Fruit fly (Drosophila melanogaster): ENCODE measurements around the gene Gba1b.

Gba1b gene

dm6 chr3R:23669401-23670216 lies 35.0 kb upstream of the Gba1b start, which contains the start of gene CG31145 (continued):
- TF ChIP-seq Sry-β (GFP tag; optimal IDR thresholded peaks at IDR 0.05) = peak; percentile 73
- peak; percentile 100 for TF ChIP-seq CoRest (tag; optimal IDR thresholded peaks at IDR 0.05)
- TF ChIP-seq gcm (GFP tag; optimal IDR thresholded peaks at IDR 0.05) = peak; percentile 99
- peak; percentile 100 for TF ChIP-seq Fer1 (GFP tag; optimal IDR thresholded peaks at IDR 0.05)
- peak; percentile 98 for TF ChIP-seq twi (tag; optimal IDR thresholded peaks at IDR 0.05)
- TF ChIP-seq bbx (GFP tag; IDR thresholded peaks at IDR 0.05; ENCODE audit: partially characterized antibody) = peak; percentile 62; the same call in 1 of the 2 replicates
- peak; percentile 100 for TF ChIP-seq Hsf (GFP tag; optimal IDR thresholded peaks at IDR 0.05)
- TF ChIP-seq CG30403 (GFP tag; optimal IDR thresholded peaks at IDR 0.05) = peak; percentile 100
- no peak for TF ChIP-seq pita (GFP tag; optimal IDR thresholded peaks at IDR 0.05)
- TF ChIP-seq Myb (GFP tag; optimal IDR thresholded peaks at IDR 0.05) = peak; percentile 96
- TF ChIP-seq croc (GFP tag; conservative IDR thresholded peaks at IDR 0.05) = peak; percentile 99
- no peak for TF ChIP-seq vnd (GFP tag; IDR thresholded peaks at IDR 0.05; ENCODE audit: partially characterized antibody)
- TF ChIP-seq CG16813 (GFP tag; IDR thresholded peaks at IDR 0.05; ENCODE audit: partially characterized antibody) = 0 out of 3 replicates have a peak, but pooled peaks have one; percentile 24
- peak; percentile 92 for TF ChIP-seq CkIIα-i1 (GFP tag; IDR thresholded peaks at IDR 0.05)
- TF ChIP-seq br (optimal IDR thresholded peaks at IDR 0.05) = no peak
- TF ChIP-seq Mes4 (GFP tag; optimal IDR thresholded peaks at IDR 0.05) = peak; percentile 99
- peak; percentile 99 for TF ChIP-seq CG6689 (GFP tag; IDR thresholded peaks at IDR 0.05)
- TF ChIP-seq CG3847 (GFP tag; IDR thresholded peaks at IDR 0.05) = peak; percentile 99
- peak; percentile 95 for TF ChIP-seq TFAM (GFP tag; optimal IDR thresholded peaks at IDR 0.05)
- peak; percentile 99 for TF ChIP-seq sob (GFP tag; IDR thresholded peaks at IDR 0.05)
- peak in 1 of 2 experiments; percentile 100 for TF ChIP-seq eve (GFP tag; optimal IDR thresholded peaks at IDR 0.05)
- peak; percentile 100 for TF ChIP-seq PHDP (tag; optimal IDR thresholded peaks at IDR 0.05)
- TF ChIP-seq CG9817 (tag; optimal IDR thresholded peaks at IDR 0.05) = peak; percentile 99
- peak; percentile 99 for TF ChIP-seq CG4282 (GFP tag; optimal IDR thresholded peaks at IDR 0.05)
- TF ChIP-seq Atf6 (GFP tag; IDR thresholded peaks at IDR 0.05) = peak; percentile 100
- peak in 1 of 2 experiments; percentile 98 for TF ChIP-seq Hr78 (GFP tag; optimal IDR thresholded peaks at IDR 0.05)
- TF ChIP-seq CG7839 (tag; optimal IDR thresholded peaks at IDR 0.05) = peak; percentile 100
- TF ChIP-seq pan (optimal IDR thresholded peaks at IDR 0.05) = no peak
- TF ChIP-seq pan (GFP tag; optimal IDR thresholded peaks at IDR 0.05 in 1 of 2, IDR thresholded peaks at IDR 0.05 in 1 of 2) = peak in 1 of 2 experiments; percentile 99
- peak; percentile 99 for TF ChIP-seq CG1602 (GFP tag; optimal IDR thresholded peaks at IDR 0.05)
- TF ChIP-seq peb (GFP tag; IDR thresholded peaks at IDR 0.05) = peak; percentile 99
- TF ChIP-seq bcd (GFP tag; optimal IDR thresholded peaks at IDR 0.05) = peak; percentile 100
- TF ChIP-seq HLH3B (GFP tag; IDR thresholded peaks at IDR 0.05) = peak; percentile 99
- peak; percentile 89 for TF ChIP-seq CG3995 (GFP tag; optimal IDR thresholded peaks at IDR 0.05)
- TF ChIP-seq sisA (GFP tag; IDR thresholded peaks at IDR 0.05) = peak; percentile 99
- peak; percentile 98 for TF ChIP-seq ara (GFP tag; IDR thresholded peaks at IDR 0.05)
- peak; percentile 73; the same call in 2 of the 3 replicates for TF ChIP-seq z (GFP tag; IDR thresholded peaks at IDR 0.05)
- peak; percentile 94 for TF ChIP-seq CG18011 (GFP tag; optimal IDR thresholded peaks at IDR 0.05)
- peak; percentile 97 for TF ChIP-seq mirr (GFP tag; optimal IDR thresholded peaks at IDR 0.05)
- TF ChIP-seq Chrac-16 (GFP tag; optimal IDR thresholded peaks at IDR 0.05) = peak; percentile 99
- TF ChIP-seq NfI (GFP tag; optimal IDR thresholded peaks at IDR 0.05) = peak; percentile 99
- peak; percentile 99 for TF ChIP-seq al (GFP tag; IDR thresholded peaks at IDR 0.05)
- peak; percentile 99 for TF ChIP-seq ab (GFP tag; optimal IDR thresholded peaks at IDR 0.05)
- TF ChIP-seq CG6175 (GFP tag; IDR thresholded peaks at IDR 0.05) = peak; percentile 98
- TF ChIP-seq H15 (GFP tag; IDR thresholded peaks at IDR 0.05) = peak; percentile 98
- TF ChIP-seq sens (GFP tag) = peak; percentile 100
- TF ChIP-seq Lhr (GFP tag; optimal IDR thresholded peaks at IDR 0.05) = peak; percentile 98
- TF ChIP-seq CG15479 (GFP tag; optimal IDR thresholded peaks at IDR 0.05) = peak; percentile 65
- peak; percentile 98 for TF ChIP-seq CG4328 (GFP tag; optimal IDR thresholded peaks at IDR 0.05)
